Fruit fly (Drosophila melanogaster): ENCODE data around the gene CG11368.

DNA sequence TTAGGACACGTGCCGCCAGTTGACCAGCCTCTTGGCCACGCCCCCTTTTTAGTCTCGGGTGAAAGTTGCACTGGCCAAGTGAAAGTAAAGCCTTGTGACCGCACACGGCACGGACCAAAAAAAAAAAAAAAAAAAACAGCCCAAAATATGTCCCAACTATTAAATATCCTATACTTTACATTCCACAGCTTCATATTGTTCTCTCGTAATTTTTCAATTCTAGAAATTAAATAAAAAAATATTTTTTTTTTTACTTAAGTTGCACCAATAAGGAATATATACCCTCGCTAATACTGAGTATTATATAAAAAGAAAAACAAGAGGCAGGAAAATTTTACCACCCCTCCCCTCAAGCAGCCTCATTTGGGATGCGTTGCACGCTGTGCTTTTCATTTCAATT is 34.3 kb downstream of the CG11368 start:
- TF ChIP-seq Clk (GFP tag; optimal IDR thresholded peaks at IDR 0.05) (no peak), toe (GFP tag; optimal IDR thresholded peaks at IDR 0.05) (no peak), CG33017 (tag; optimal IDR thresholded peaks at IDR 0.05) (no peak), CG12768 (GFP tag; optimal IDR thresholded peaks at IDR 0.05) (no peak)
